Fruit fly (Drosophila melanogaster): ENCODE data around the gene Pus7.
A peak's percentile ranks its signal among the peaks of the same experiment; 100 is the strongest.

The Pus7 gene

DNA sequence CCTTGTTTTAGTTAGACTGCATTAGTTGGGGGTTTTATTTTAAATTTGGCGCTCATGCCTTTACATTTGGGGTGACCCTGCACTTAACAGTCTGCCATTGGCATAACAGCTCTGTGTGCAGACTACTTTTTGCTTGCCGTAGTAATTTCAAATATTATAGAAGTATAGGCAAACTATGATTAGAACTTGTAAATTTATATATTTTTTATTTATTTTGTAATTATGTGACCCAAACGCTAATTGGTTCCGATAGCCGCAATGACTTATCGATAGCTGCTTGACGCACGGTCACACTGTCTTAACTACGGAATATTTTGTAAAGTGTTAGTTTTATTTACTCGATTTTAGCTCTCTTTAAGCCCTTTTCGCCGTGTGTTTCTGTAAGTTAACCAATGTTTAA lies 34.9 kb downstream of the Pus7 start, which contains the start of gene rhea (continued):
- TF ChIP-seq CG8924 (tag; optimal IDR thresholded peaks at IDR 0.05) (peak; percentile 36), Sry-δ (GFP tag; optimal IDR thresholded peaks at IDR 0.05) (peak; percentile 52), BEAF-32 (GFP tag; optimal IDR thresholded peaks at IDR 0.05) (peak; percentile 84), sob (GFP tag; IDR thresholded peaks at IDR 0.05) (no peak), cg (GFP tag; optimal IDR thresholded peaks at IDR 0.05) (no peak), CG4424 (GFP tag; optimal IDR thresholded peaks at IDR 0.05) (peak; percentile 22), tap (tag; optimal IDR thresholded peaks at IDR 0.05) (peak; percentile 13), Dek (tag; optimal IDR thresholded peaks at IDR 0.05) (peak; percentile 17), dpn (GFP tag; optimal IDR thresholded peaks at IDR 0.05) (peak in 1 of 2 experiments; percentile 39), CG10267 (tag; optimal IDR thresholded peaks at IDR 0.05) (peak; percentile 43), nau (GFP tag; optimal IDR thresholded peaks at IDR 0.05) (no peak), tna (GFP tag; IDR thresholded peaks at IDR 0.05; ENCODE audit: partially characterized antibody) (peak; percentile 49), dati (GFP tag; IDR thresholded peaks at IDR 0.05) (no peak), CG14860 (GFP tag; IDR thresholded peaks at IDR 0.05; ENCODE audit: partially characterized antibody) (peak; percentile 64; the same call in 2 of the 3 replicates), CG6791 (GFP tag; IDR thresholded peaks at IDR 0.05; ENCODE audit: partially characterized antibody) (peak; percentile 71; the same call in 2 of the 3 replicates), CG16815 (GFP tag; optimal IDR thresholded peaks at IDR 0.05) (no peak)

DNA sequence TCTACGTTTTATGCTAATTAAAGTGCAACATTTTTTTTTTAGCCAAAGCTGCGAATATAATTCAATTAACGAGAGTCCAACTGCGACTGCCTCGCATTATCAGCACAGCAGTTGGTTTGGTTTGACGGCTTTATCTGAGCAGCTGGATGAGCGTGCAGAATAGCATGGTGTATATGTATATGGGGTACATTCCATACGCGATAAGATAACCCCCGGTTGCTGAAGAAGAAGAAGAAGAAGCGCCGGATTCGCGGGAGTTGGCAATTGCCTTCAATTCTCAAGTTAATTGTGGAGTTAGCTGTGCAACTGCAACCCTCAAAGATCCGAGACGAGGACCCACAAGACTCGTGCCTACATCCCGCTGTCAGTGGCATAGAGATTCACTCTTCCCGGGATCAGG lies 35.7 kb downstream of the Pus7 start:
- no peak for TF ChIP-seq lov (optimal IDR thresholded peaks at IDR 0.05)
- no peak for TF ChIP-seq lov (GFP tag; IDR thresholded peaks at IDR 0.05)
- TF ChIP-seq Rfx (GFP tag; IDR thresholded peaks at IDR 0.05): no peak
- no peak for TF ChIP-seq CG8944 (GFP tag; optimal IDR thresholded peaks at IDR 0.05)
- no peak for TF ChIP-seq CG4424 (GFP tag; optimal IDR thresholded peaks at IDR 0.05)
- TF ChIP-seq CG11247 (GFP tag; IDR thresholded peaks at IDR 0.05): no peak
- TF ChIP-seq CG2889 (GFP tag; IDR thresholded peaks at IDR 0.05): no peak
- TF ChIP-seq wor (GFP tag; IDR thresholded peaks at IDR 0.05): no peak
- 0 out of 3 replicates have a peak, but pooled peaks have one; percentile 15 for TF ChIP-seq CG3726 (GFP tag; IDR thresholded peaks at IDR 0.05)
- peak; percentile 69 for TF ChIP-seq CG17385 (GFP tag; optimal IDR thresholded peaks at IDR 0.05)
- peak; percentile 57 for TF ChIP-seq gcm (GFP tag; optimal IDR thresholded peaks at IDR 0.05)
- TF ChIP-seq CG9437 (GFP tag; optimal IDR thresholded peaks at IDR 0.05): no peak
- peak; percentile 16 for TF ChIP-seq mirr (GFP tag; optimal IDR thresholded peaks at IDR 0.05)
- peak; percentile 48 for TF ChIP-seq sug (tag; optimal IDR thresholded peaks at IDR 0.05)
- TF ChIP-seq kah (GFP tag; optimal IDR thresholded peaks at IDR 0.05): no peak
- peak; percentile 9 for TF ChIP-seq Med (GFP tag)
- TF ChIP-seq sqz (GFP tag; optimal IDR thresholded peaks at IDR 0.05): peak; percentile 27
- no peak for TF ChIP-seq CG17186 (GFP tag; optimal IDR thresholded peaks at IDR 0.05)
- no peak for TF ChIP-seq MESR4 (GFP tag; optimal IDR thresholded peaks at IDR 0.05)
- no peak for TF ChIP-seq CG7357 (GFP tag; IDR thresholded peaks at IDR 0.05)
- no peak for TF ChIP-seq TFAM (GFP tag; optimal IDR thresholded peaks at IDR 0.05)
- TF ChIP-seq croc (GFP tag; conservative IDR thresholded peaks at IDR 0.05): no peak
- no peak for TF ChIP-seq CG17802 (tag; optimal IDR thresholded peaks at IDR 0.05)
- no peak for TF ChIP-seq CG11696 (GFP tag; IDR thresholded peaks at IDR 0.05)
- TF ChIP-seq CG3281 (GFP tag; optimal IDR thresholded peaks at IDR 0.05): no peak
- no peak for TF ChIP-seq crp (GFP tag; optimal IDR thresholded peaks at IDR 0.05)
- peak; percentile 17; the same call in 1 of the 2 replicates for TF ChIP-seq CG32767 (GFP tag; IDR thresholded peaks at IDR 0.05)
- peak; percentile 29 for TF ChIP-seq CG18599 (GFP tag; optimal IDR thresholded peaks at IDR 0.05)
- no peak for TF ChIP-seq prd (optimal IDR thresholded peaks at IDR 0.05)
- TF ChIP-seq prd (GFP tag; IDR thresholded peaks at IDR 0.05): no peak
- TF ChIP-seq jing (GFP tag; optimal IDR thresholded peaks at IDR 0.05): no peak
- TF ChIP-seq CG12155 (GFP tag; optimal IDR thresholded peaks at IDR 0.05): no peak
- peak; percentile 86 for TF ChIP-seq GATAe (GFP tag; conservative IDR thresholded peaks at IDR 0.05)
- no peak for TF ChIP-seq CG17361 (GFP tag; IDR thresholded peaks at IDR 0.05)
- no peak for TF ChIP-seq vfl (GFP tag; optimal IDR thresholded peaks at IDR 0.05)
- TF ChIP-seq chn (GFP tag; optimal IDR thresholded peaks at IDR 0.05): no peak

All from whole organism, embryonic.